Worm (Caenorhabditis elegans): ENCODE data around the gene nhr-95.

nhr-95 gene

DNA sequence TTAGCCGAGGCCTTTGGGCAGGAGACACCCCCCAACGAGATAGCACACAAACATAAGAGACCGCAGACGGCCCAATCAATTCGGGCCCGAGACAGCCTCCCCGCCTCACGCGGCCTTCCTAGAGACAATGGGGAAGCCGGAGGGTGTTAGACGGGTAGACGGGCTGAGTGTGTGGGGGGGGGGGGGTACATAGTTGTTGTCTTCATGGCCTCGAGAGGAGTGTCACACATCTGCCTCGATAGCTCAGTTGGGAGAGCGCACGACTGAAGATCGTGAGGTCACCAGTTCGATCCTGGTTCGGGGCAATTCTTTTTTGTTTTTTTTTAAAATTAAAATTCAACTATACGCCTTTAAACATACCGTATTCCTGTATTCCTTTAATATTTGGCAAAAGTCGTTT, 43.4 kb upstream of the nhr-95 start (continued):
- peak; percentile 43 for TF ChIP-seq eyg-1 (tag; optimal IDR thresholded peaks at IDR 0.05)
- no peak for TF ChIP-seq dmd-4 (tag; optimal IDR thresholded peaks at IDR 0.05; ENCODE audit: borderline replicate concordance)
- peak; percentile 13 for TF ChIP-seq K02D7.2 (tag; optimal IDR thresholded peaks at IDR 0.05)
- peak; percentile 79 for TF ChIP-seq ceh-45 (GFP tag; IDR thresholded peaks at IDR 0.05)
- TF ChIP-seq ceh-6 (GFP tag; optimal IDR thresholded peaks at IDR 0.05), result peak; percentile 74
- no peak for TF ChIP-seq pax-1 (tag; optimal IDR thresholded peaks at IDR 0.05)
- peak; percentile 58 for TF ChIP-seq T23F11.4 (GFP tag; optimal IDR thresholded peaks at IDR 0.05)
- peak; percentile 38 for TF ChIP-seq dve-1 (tag; optimal IDR thresholded peaks at IDR 0.05)
- TF ChIP-seq ceh-22 (tag; optimal IDR thresholded peaks at IDR 0.05), result no peak
- peak; percentile 38 for TF ChIP-seq unc-86 (tag; optimal IDR thresholded peaks at IDR 0.05)
- TF ChIP-seq ama-1 (optimal IDR thresholded peaks at IDR 0.05), result no peak
- TF ChIP-seq elt-4 (tag; optimal IDR thresholded peaks at IDR 0.05), result no peak
- TF ChIP-seq lim-6 (tag; optimal IDR thresholded peaks at IDR 0.05), result no peak
- TF ChIP-seq syd-9 (tag; optimal IDR thresholded peaks at IDR 0.05), result peak; percentile 55
- TF ChIP-seq ceh-2 (tag; optimal IDR thresholded peaks at IDR 0.05), result peak; percentile 30
- TF ChIP-seq hlh-30 (tag; optimal IDR thresholded peaks at IDR 0.05; ENCODE audit: insufficient read depth), result peak; percentile 81
- peak; percentile 21 for TF ChIP-seq ceh-34 (tag; optimal IDR thresholded peaks at IDR 0.05)
- TF ChIP-seq unc-3 (GFP tag; conservative IDR thresholded peaks at IDR 0.05), result peak; percentile 76; the same call in 1 of the 2 replicates
- peak; percentile 42 for TF ChIP-seq unc-3 (tag; optimal IDR thresholded peaks at IDR 0.05)
- peak; percentile 58 for TF ChIP-seq npax-4 (tag; optimal IDR thresholded peaks at IDR 0.05)
- TF ChIP-seq zip-5 (tag; optimal IDR thresholded peaks at IDR 0.05), result peak; percentile 21
- TF ChIP-seq ceh-30 (tag; optimal IDR thresholded peaks at IDR 0.05), result no peak
- TF ChIP-seq ref-2 (tag; optimal IDR thresholded peaks at IDR 0.05), result peak; percentile 62
- peak; percentile 65 for TF ChIP-seq sox-4 (tag; optimal IDR thresholded peaks at IDR 0.05)
- TF ChIP-seq hlh-13 (GFP tag; optimal IDR thresholded peaks at IDR 0.05), result peak; percentile 65
- no peak for TF ChIP-seq tbx-7 (tag; optimal IDR thresholded peaks at IDR 0.05)
- peak; percentile 66 for TF ChIP-seq gmeb-2 (tag; optimal IDR thresholded peaks at IDR 0.05)
- peak; percentile 51 for TF ChIP-seq nhr-232 (tag; optimal IDR thresholded peaks at IDR 0.05)
- TF ChIP-seq pros-1 (tag; optimal IDR thresholded peaks at IDR 0.05), result no peak
- TF ChIP-seq nfya-1 (tag; optimal IDR thresholded peaks at IDR 0.05), result peak; percentile 53
- TF ChIP-seq rnt-1 (tag; optimal IDR thresholded peaks at IDR 0.05), result peak; percentile 34
- peak; percentile 72 for TF ChIP-seq lin-11 (tag; optimal IDR thresholded peaks at IDR 0.05)
- TF ChIP-seq ceh-48 (tag; optimal IDR thresholded peaks at IDR 0.05), result peak; percentile 69
- peak; percentile 63 for TF ChIP-seq madf-2 (tag; optimal IDR thresholded peaks at IDR 0.05)
- no peak for TF ChIP-seq nhr-11 (tag; optimal IDR thresholded peaks at IDR 0.05)
- peak; percentile 69 for TF ChIP-seq ttx-3 (tag; optimal IDR thresholded peaks at IDR 0.05)
- peak; percentile 71 for TF ChIP-seq pat-9 (tag; optimal IDR thresholded peaks at IDR 0.05)
- peak; percentile 57 for TF ChIP-seq K09A11.1 (tag; optimal IDR thresholded peaks at IDR 0.05; ENCODE audit: insufficient read depth)
- TF ChIP-seq ztf-16 (tag; optimal IDR thresholded peaks at IDR 0.05), result peak; percentile 37
- peak; percentile 18 for TF ChIP-seq pag-3 (tag; optimal IDR thresholded peaks at IDR 0.05; ENCODE audit: borderline replicate concordance)
- TF ChIP-seq F13H6.1 (tag; optimal IDR thresholded peaks at IDR 0.05), result no peak
- TF ChIP-seq hlh-6 (tag; optimal IDR thresholded peaks at IDR 0.05), result peak; percentile 66
- peak; percentile 44 for TF ChIP-seq ceh-18 (tag; optimal IDR thresholded peaks at IDR 0.05)

DNA sequence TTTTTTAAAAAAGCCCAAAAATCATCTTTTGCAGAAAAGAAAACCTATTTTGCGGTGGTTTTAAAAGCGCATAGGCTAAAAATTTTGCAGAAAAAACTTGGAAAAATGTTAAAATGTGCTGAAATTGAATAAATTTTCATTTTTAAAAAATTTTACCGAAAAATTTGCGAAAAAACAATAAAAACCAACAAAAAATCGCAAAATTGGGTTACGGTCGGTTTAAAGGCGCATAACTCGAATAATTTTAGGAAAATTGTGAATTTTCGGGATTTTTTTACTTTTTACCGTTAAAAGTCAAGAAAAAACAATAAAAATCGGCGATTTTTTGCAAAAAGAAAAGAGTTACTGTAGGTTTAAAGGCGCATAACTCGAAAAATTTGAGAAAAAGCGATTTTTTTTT, 42.8 kb upstream of the nhr-95 start:
- TF ChIP-seq T23F11.4 (GFP tag; optimal IDR thresholded peaks at IDR 0.05), result no peak
- TF ChIP-seq unc-3 (GFP tag; conservative IDR thresholded peaks at IDR 0.05), result no peak
- no peak for TF ChIP-seq unc-3 (tag; optimal IDR thresholded peaks at IDR 0.05)
- no peak for TF ChIP-seq syd-9 (tag; optimal IDR thresholded peaks at IDR 0.05)
- TF ChIP-seq tbx-2 (tag; optimal IDR thresholded peaks at IDR 0.05), result no peak
- TF ChIP-seq odd-2 (tag; optimal IDR thresholded peaks at IDR 0.05), result no peak
- no peak for TF ChIP-seq F13H6.1 (tag; optimal IDR thresholded peaks at IDR 0.05)
- TF ChIP-seq hlh-15 (tag; optimal IDR thresholded peaks at IDR 0.05), result no peak
- TF ChIP-seq nhr-11 (tag; optimal IDR thresholded peaks at IDR 0.05), result no peak
- no peak for TF ChIP-seq sox-2 (GFP tag; IDR thresholded peaks at IDR 0.05)
- TF ChIP-seq ztf-16 (tag; optimal IDR thresholded peaks at IDR 0.05), result no peak
- TF ChIP-seq sox-4 (tag; optimal IDR thresholded peaks at IDR 0.05), result no peak
- TF ChIP-seq elt-4 (tag; optimal IDR thresholded peaks at IDR 0.05), result no peak
- no peak for TF ChIP-seq tbx-7 (tag; optimal IDR thresholded peaks at IDR 0.05)
- TF ChIP-seq fkh-10 (GFP tag; optimal IDR thresholded peaks at IDR 0.05), result no peak
- no peak for TF ChIP-seq ceh-31 (tag; optimal IDR thresholded peaks at IDR 0.05)
- TF ChIP-seq sdc-2 (tag; optimal IDR thresholded peaks at IDR 0.05), result no peak
- TF ChIP-seq C08G9.2 (tag; optimal IDR thresholded peaks at IDR 0.05), result no peak
- TF ChIP-seq pha-2 (tag; optimal IDR thresholded peaks at IDR 0.05), result no peak
- no peak for TF ChIP-seq hlh-6 (tag; optimal IDR thresholded peaks at IDR 0.05)

Measured in whole organism, late embryonic.